Fruit fly (Drosophila melanogaster): ENCODE results near the gene CG31715.

The CG31715 gene

DNA sequence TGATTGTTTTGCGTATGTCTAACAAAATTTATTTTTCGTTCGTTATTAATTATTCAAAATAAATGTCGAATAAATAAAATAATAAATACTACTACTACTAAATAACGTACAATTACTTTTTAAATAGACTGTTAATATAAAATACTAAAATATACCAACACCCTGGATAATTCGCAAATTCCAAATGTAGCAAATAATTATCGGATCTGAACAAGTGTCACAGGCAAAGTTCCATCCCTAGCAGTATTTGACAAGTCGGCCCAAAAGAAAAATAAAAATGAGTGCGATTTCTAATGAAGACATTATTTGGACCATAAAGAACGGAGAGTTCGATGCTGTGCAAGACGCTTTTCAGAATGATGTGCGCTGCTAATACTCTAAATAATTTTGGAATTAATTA is at the start of gene CG31715 (continued):
- no peak for TF ChIP-seq gce (GFP tag; IDR thresholded peaks at IDR 0.05)
- no peak for TF ChIP-seq crol (GFP tag; IDR thresholded peaks at IDR 0.05)
- no peak for TF ChIP-seq CG5953 (GFP tag; IDR thresholded peaks at IDR 0.05)
- peak; percentile 42 for TF ChIP-seq pzg (GFP tag; optimal IDR thresholded peaks at IDR 0.05)
- peak; percentile 23 for TF ChIP-seq CG12659 (GFP tag; optimal IDR thresholded peaks at IDR 0.05)
- peak; percentile 44 for TF ChIP-seq lbe (GFP tag; optimal IDR thresholded peaks at IDR 0.05)
- TF ChIP-seq sob (GFP tag; IDR thresholded peaks at IDR 0.05), result no peak
- TF ChIP-seq CG1233 (GFP tag; optimal IDR thresholded peaks at IDR 0.05), result no peak
- no peak for TF ChIP-seq TFAM (GFP tag; optimal IDR thresholded peaks at IDR 0.05)
- no peak for TF ChIP-seq vnd (GFP tag; IDR thresholded peaks at IDR 0.05; ENCODE audit: partially characterized antibody)
- no peak for TF ChIP-seq dmrt99B (tag; optimal IDR thresholded peaks at IDR 0.05)
- TF ChIP-seq Kr (GFP tag; optimal IDR thresholded peaks at IDR 0.05), result no peak
- TF ChIP-seq Dip2 (GFP tag; IDR thresholded peaks at IDR 0.05), result no peak
- TF ChIP-seq tx (GFP tag; optimal IDR thresholded peaks at IDR 0.05), result no peak
- no peak for TF ChIP-seq CG12155 (GFP tag; optimal IDR thresholded peaks at IDR 0.05)
- TF ChIP-seq Hr78 (GFP tag; optimal IDR thresholded peaks at IDR 0.05), result no peak
- no peak for TF ChIP-seq slp2 (GFP tag; optimal IDR thresholded peaks at IDR 0.05)
- TF ChIP-seq run (tag; optimal IDR thresholded peaks at IDR 0.05), result no peak
- TF ChIP-seq lola (GFP tag; optimal IDR thresholded peaks at IDR 0.05), result no peak

DNA sequence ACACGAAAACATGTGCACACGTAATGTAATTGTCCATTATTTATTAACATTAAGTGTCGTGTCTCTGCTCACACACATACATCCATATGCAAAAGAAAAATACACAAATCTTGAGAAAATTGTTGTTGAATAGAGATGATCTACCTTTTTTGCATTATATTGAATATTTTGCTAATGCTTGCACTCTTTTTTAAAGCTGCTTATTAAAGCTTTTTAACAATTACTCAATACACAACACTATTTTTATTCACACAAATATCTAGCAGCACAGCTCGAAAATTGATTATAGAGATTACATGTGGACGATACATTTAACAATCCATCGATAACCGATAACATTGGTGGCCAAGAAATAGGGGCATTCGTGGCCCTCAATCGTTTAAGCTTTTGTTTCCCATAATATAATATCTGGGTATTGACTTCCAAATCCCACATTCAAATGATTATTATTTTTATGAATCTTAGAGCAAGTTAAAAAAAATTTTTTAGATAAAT is 49.3 kb upstream of the CG31715 start, which contains the start of gene Ufd4:
TSS of gene Ufd4 (minus strand) at position 300 of the 495 bp plus-strand sequence.
- TF ChIP-seq aop (GFP tag; IDR thresholded peaks at IDR 0.05) (no peak), Mad (GFP tag; optimal IDR thresholded peaks at IDR 0.05) (peak; percentile 13), Dbx (GFP tag; IDR thresholded peaks at IDR 0.05) (peak; percentile 68; the same call in 1 of the 3 replicates), bcd (GFP tag; optimal IDR thresholded peaks at IDR 0.05) (no peak), org-1 (GFP tag; optimal IDR thresholded peaks at IDR 0.05) (peak; percentile 1), hbn (GFP tag; IDR thresholded peaks at IDR 0.05; ENCODE audit: partially characterized antibody) (no peak; the same call in 1 of the 2 replicates), CG18599 (GFP tag; optimal IDR thresholded peaks at IDR 0.05) (no peak), zfh1 (GFP tag; IDR thresholded peaks at IDR 0.05) (peak; percentile 75; the same call in 2 of the 3 replicates), trh (GFP tag; optimal IDR thresholded peaks at IDR 0.05) (no peak), CG3163 (GFP tag; optimal IDR thresholded peaks at IDR 0.05) (peak; percentile 34), CG10274 (GFP tag; optimal IDR thresholded peaks at IDR 0.05) (no peak), CG31365 (tag; optimal IDR thresholded peaks at IDR 0.05) (no peak), H2.0 (GFP tag; IDR thresholded peaks at IDR 0.05) (peak; percentile 32; the same call in 1 of the 2 replicates), pan (optimal IDR thresholded peaks at IDR 0.05) (no peak), pan (GFP tag; optimal IDR thresholded peaks at IDR 0.05 in 1 of 2, IDR thresholded peaks at IDR 0.05 in 1 of 2) (no peak), CG2202 (tag; optimal IDR thresholded peaks at IDR 0.05) (peak; percentile 0), Bteb2 (GFP tag; optimal IDR thresholded peaks at IDR 0.05) (peak; percentile 64), tx (GFP tag; optimal IDR thresholded peaks at IDR 0.05) (peak; percentile 58), CG13287 (GFP tag; IDR thresholded peaks at IDR 0.05; ENCODE audit: partially characterized antibody) (peak; percentile 60; the same call in 1 of the 2 replicates), kah (GFP tag; optimal IDR thresholded peaks at IDR 0.05) (peak; percentile 43), sisA (GFP tag; IDR thresholded peaks at IDR 0.05) (no peak), ttk (GFP tag; IDR thresholded peaks at IDR 0.05) (no peak; the same call in 1 of the 2 replicates), mam (GFP tag; optimal IDR thresholded peaks at IDR 0.05) (peak; percentile 62), CG14014 (GFP tag; IDR thresholded peaks at IDR 0.05) (peak; percentile 75; the same call in 1 of the 2 replicates), repo (GFP tag; optimal IDR thresholded peaks at IDR 0.05) (peak; percentile 25), Rfx (GFP tag; IDR thresholded peaks at IDR 0.05) (no peak; the same call in 1 of the 2 replicates), bigmax (GFP tag; optimal IDR thresholded peaks at IDR 0.05) (no peak), jing (GFP tag; optimal IDR thresholded peaks at IDR 0.05) (no peak), crc (GFP tag; optimal IDR thresholded peaks at IDR 0.05) (peak; percentile 28), CG3838 (GFP tag; optimal IDR thresholded peaks at IDR 0.05) (no peak), Lhr (GFP tag; optimal IDR thresholded peaks at IDR 0.05) (no peak), Pdp1 (GFP tag; optimal IDR thresholded peaks at IDR 0.05) (peak; percentile 45 to 80), Hr3 (GFP tag; optimal IDR thresholded peaks at IDR 0.05) (peak; percentile 30)
